Worm (Caenorhabditis elegans) whole organism, midembryonic: ENCODE results near the gene rgs-10.

Experiments used
- flt-1 ChIP-seq: fragments of 200-800 bp; sonication (Bioruptor generic); IDR thresholded peaks from 2 replicates; pipeline ENCODE4 v1.3.6; 2022; ENCODE audit warnings: missing genetic modification characterization, missing compliant biosample characterization
- klf-2 ChIP-seq: fragments of 200-800 bp; sonication (Bioruptor generic); conservative IDR thresholded peaks from 2 replicates; pipeline ENCODE4 v1.3.6; 2022; ENCODE audit warnings: missing genetic modification reagents, missing genetic modification characterization, missing compliant biosample characterization
- tab-1 ChIP-seq: fragments of 200-800 bp; sonication (Bioruptor generic); IDR thresholded peaks from 2 replicates; pipeline ENCODE4 v1.3.6; 2022; ENCODE audit warnings: missing genetic modification characterization, missing compliant biosample characterization

DNA sequence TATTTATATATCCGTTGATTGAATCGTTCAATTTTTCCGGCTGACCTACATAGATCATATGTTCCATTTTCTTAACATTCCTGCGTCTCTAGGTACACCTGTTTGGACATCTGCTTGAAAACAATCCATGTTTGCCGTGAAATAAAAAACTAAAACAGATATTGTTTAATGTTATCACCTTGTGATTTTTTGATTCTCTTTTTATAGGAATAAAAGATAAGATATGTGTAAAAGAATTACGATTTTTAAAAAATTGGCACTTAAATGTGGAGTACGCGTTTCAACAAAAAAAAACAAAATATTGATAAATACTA is 15.2 kb upstream of the rgs-10 start:
- TF ChIP-seq tab-1 (GFP tag; lab: Robert Waterston, UW) (no peak), klf-2 (GFP tag; lab: Robert Waterston, UW) (no peak), flt-1 (GFP tag; lab: Robert Waterston, UW) (no peak)
